Worm (Caenorhabditis elegans) whole organism, late embryonic: ENCODE results near the gene F58F9.9.
"Not testable (repeated sequence)": the region's sequence is repeated elsewhere in the genome, so short reads cannot be mapped to it uniquely, and the experiment has no call there.

Experiments
- C08G9.2 ChIP-seq: sonication (generic microtip); optimal IDR thresholded peaks from 2 replicates; lab custom pipeline; 2016; ENCODE audit warnings: mild to moderate bottlenecking, missing genetic modification characterization, moderate library complexity, missing compliant biosample characterization
- F13H6.1 ChIP-seq: sonication (generic microtip); optimal IDR thresholded peaks from 2 replicates; lab custom pipeline; 2016; ENCODE audit warnings: missing genetic modification characterization, missing compliant biosample characterization
- K02D7.2 ChIP-seq: sonication (generic microtip); optimal IDR thresholded peaks from 2 replicates; lab custom pipeline; 2017; ENCODE audit warnings: mild to moderate bottlenecking, missing genetic modification characterization, missing compliant biosample characterization
- Y22D7AL.16 ChIP-seq: sonication (generic microtip); optimal IDR thresholded peaks from 2 replicates; lab custom pipeline; 2016; ENCODE audit warnings: missing genetic modification characterization, missing compliant biosample characterization
- ahr-1 ChIP-seq: sonication (generic microtip); optimal IDR thresholded peaks from 2 replicates; lab custom pipeline; 2016; ENCODE audit warnings: missing genetic modification characterization, missing compliant biosample characterization
- ama-1 ChIP-seq: fragments of 150-350 bp; optimal IDR thresholded peaks from 2 replicates; lab custom pipeline; 2014
- ceh-2 ChIP-seq: sonication (generic microtip); optimal IDR thresholded peaks from 2 replicates; lab custom pipeline; 2016; ENCODE audit warnings: missing genotype, missing genetic modification characterization, missing compliant biosample characterization
- ceh-30 ChIP-seq: fragments of 150-350 bp; optimal IDR thresholded peaks from 2 replicates; lab custom pipeline; 2014; ENCODE audit warnings: missing biosample characterization, missing genetic modification characterization
- ceh-31 ChIP-seq: sonication (generic microtip); optimal IDR thresholded peaks from 2 replicates; lab custom pipeline; 2016; ENCODE audit warnings: missing genetic modification characterization, missing compliant biosample characterization
- ceh-34 ChIP-seq: sonication (generic microtip); optimal IDR thresholded peaks from 2 replicates; lab custom pipeline; 2016; ENCODE audit warnings: mild to moderate bottlenecking, missing genetic modification characterization, missing compliant biosample characterization
- ceh-48 ChIP-seq: sonication (generic microtip); optimal IDR thresholded peaks from 2 replicates; lab custom pipeline; 2016; ENCODE audit warnings: missing genetic modification characterization, inconsistent platforms, missing compliant biosample characterization
- ceh-6 ChIP-seq: fragments of 200-800 bp; sonication (Bioruptor generic); optimal IDR thresholded peaks from 2 replicates; lab custom pipeline; 2018; ENCODE audit warnings: mild to moderate bottlenecking, missing genetic modification characterization, missing compliant biosample characterization
- ceh-9 ChIP-seq: sonication (generic microtip); optimal IDR thresholded peaks from 2 replicates; lab custom pipeline; 2016; ENCODE audit warnings: mild to moderate bottlenecking, missing genetic modification characterization, inconsistent platforms, missing compliant biosample characterization
- che-1 ChIP-seq: sonication (generic microtip); optimal IDR thresholded peaks from 2 replicates; lab custom pipeline; 2016; ENCODE audit warnings: mild to moderate bottlenecking, missing genetic modification characterization, missing compliant biosample characterization
- dmd-4 ChIP-seq: sonication (generic microtip); optimal IDR thresholded peaks from 2 replicates; lab custom pipeline; 2016; ENCODE audit warnings: borderline replicate concordance, missing genetic modification characterization, missing compliant biosample characterization
- fax-1 ChIP-seq: sonication (generic microtip); optimal IDR thresholded peaks from 2 replicates; lab custom pipeline; 2016; ENCODE audit warnings: missing genotype, missing genetic modification characterization, missing compliant biosample characterization
- hlh-30 ChIP-seq: sonication (generic microtip); optimal IDR thresholded peaks from 2 replicates; lab custom pipeline; 2017; ENCODE audit warnings: antibody characterized with exemption, missing genetic modification characterization, missing compliant biosample characterization; ENCODE audit not compliant: insufficient read depth
- lim-6 ChIP-seq: sonication (generic microtip); optimal IDR thresholded peaks from 2 replicates; lab custom pipeline; 2016; ENCODE audit warnings: missing genetic modification characterization, missing compliant biosample characterization
- madf-2 ChIP-seq: sonication (generic microtip); optimal IDR thresholded peaks from 2 replicates; lab custom pipeline; 2017; ENCODE audit warnings: missing genetic modification characterization, missing compliant biosample characterization
- mec-3 ChIP-seq: sonication (generic microtip); optimal IDR thresholded peaks from 2 replicates; lab custom pipeline; 2016; ENCODE audit warnings: borderline replicate concordance, missing genetic modification characterization, missing compliant biosample characterization
- nfya-1 ChIP-seq: sonication (generic microtip); optimal IDR thresholded peaks from 2 replicates; lab custom pipeline; 2017; ENCODE audit warnings: missing genetic modification characterization, mild to moderate bottlenecking, missing compliant biosample characterization, antibody characterized with exemption, moderate library complexity
- nhr-11 ChIP-seq: fragments of 150-350 bp; optimal IDR thresholded peaks from 2 replicates; lab custom pipeline; 2014; ENCODE audit warnings: missing biosample characterization, missing genetic modification characterization
- nhr-232 ChIP-seq: sonication (generic microtip); optimal IDR thresholded peaks from 2 replicates; lab custom pipeline; 2016; ENCODE audit warnings: missing genetic modification characterization, missing compliant biosample characterization
- pat-9 ChIP-seq: fragments of 200-800 bp; sonication (Bioruptor generic); optimal IDR thresholded peaks from 2 replicates; lab custom pipeline; 2018; ENCODE audit warnings: mild to moderate bottlenecking, missing genetic modification characterization, moderate library complexity, missing compliant biosample characterization
- pha-4 ChIP-seq: fragments of 150-350 bp; optimal IDR thresholded peaks from 2 replicates; lab custom pipeline; 2018; ENCODE audit warnings: missing biosample characterization, missing genetic modification reagents, missing genetic modification characterization
- pros-1 ChIP-seq: fragments of 150-350 bp; optimal IDR thresholded peaks from 2 replicates; lab custom pipeline; 2014; ENCODE audit warnings: missing biosample characterization, missing genetic modification reagents, missing genetic modification characterization
- ref-2 ChIP-seq: sonication (generic microtip); optimal IDR thresholded peaks from 2 replicates; lab custom pipeline; 2016; ENCODE audit warnings: missing genetic modification characterization, missing compliant biosample characterization
- sdc-2 ChIP-seq: sonication (generic microtip); optimal IDR thresholded peaks from 2 replicates; lab custom pipeline; 2016; ENCODE audit warnings: missing genotype, missing genetic modification characterization, missing compliant biosample characterization
- sox-2 ChIP-seq: fragments of 200-800 bp; sonication (Bioruptor generic); IDR thresholded peaks from 2 replicates; pipeline ENCODE4 v1.3.6; 2022; ENCODE audit warnings: missing genetic modification reagents, missing genetic modification characterization, missing compliant biosample characterization
- syd-9 ChIP-seq: sonication (generic microtip); optimal IDR thresholded peaks from 2 replicates; lab custom pipeline; 2016; ENCODE audit warnings: mild to moderate bottlenecking, missing genetic modification characterization, moderate library complexity, missing compliant biosample characterization
- tbx-7 ChIP-seq: sonication (generic microtip); optimal IDR thresholded peaks from 2 replicates; lab custom pipeline; 2016; ENCODE audit warnings: missing genotype, missing genetic modification characterization, missing compliant biosample characterization
- ttx-3 ChIP-seq: sonication (generic microtip); optimal IDR thresholded peaks from 2 replicates; lab custom pipeline; 2016; ENCODE audit warnings: missing genetic modification reagents, missing genetic modification characterization, missing compliant biosample characterization
- unc-3 ChIP-seq, 2 experiments: fragments of 200-800 bp in 1 of 2; sonication (Bioruptor generic) in 1 of 2; sonication (generic microtip) in 1 of 2; conservative IDR thresholded peaks in 1 of 2; optimal IDR thresholded peaks in 1 of 2; 2 replicates each; pipeline versions ENCODE4 v1.3.6 to Lab custom; 2016 to 2022; ENCODE audit warnings: missing compliant biosample characterization in 2 of 2, missing genetic modification characterization in 2 of 2, missing genetic modification reagents in 1 of 2
- unc-42 ChIP-seq: sonication (generic microtip); optimal IDR thresholded peaks from 2 replicates; lab custom pipeline; 2016; ENCODE audit warnings: missing genotype, missing genetic modification characterization, missing compliant biosample characterization
- unc-55 ChIP-seq: sonication (generic microtip); optimal IDR thresholded peaks from 2 replicates; lab custom pipeline; 2017; ENCODE audit warnings: missing biosample characterization, missing genetic modification reagents, missing genetic modification characterization
- zip-5 ChIP-seq: sonication (generic microtip); optimal IDR thresholded peaks from 2 replicates; lab custom pipeline; 2016; ENCODE audit warnings: missing genetic modification characterization, missing compliant biosample characterization
- ztf-16 ChIP-seq: sonication (generic microtip); optimal IDR thresholded peaks from 2 replicates; lab custom pipeline; 2017; ENCODE audit warnings: missing genetic modification characterization, missing compliant biosample characterization

The F58F9.9 gene

DNA sequence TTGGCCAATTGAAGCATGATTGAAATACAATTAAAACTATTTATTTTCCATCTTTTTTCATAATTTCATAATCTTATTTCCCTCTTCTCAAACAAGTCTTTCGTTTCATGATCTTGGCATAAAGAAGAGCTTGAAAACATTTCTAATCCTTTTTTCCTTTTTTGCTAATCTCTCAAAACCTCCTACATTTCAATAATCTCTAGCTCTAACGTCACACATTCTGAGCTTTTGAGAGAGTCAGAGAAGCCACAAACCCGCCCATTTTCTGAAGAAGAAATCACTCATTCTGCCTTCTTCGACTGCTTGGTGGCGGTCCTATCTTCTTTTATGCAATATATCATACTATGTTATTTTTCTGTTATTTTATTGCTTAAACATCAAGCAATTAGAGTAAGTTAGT is 9.5 kb downstream of the F58F9.9 start, which contains the start of gene F58F9.1:
F58F9.1 (plus strand) TSS at position 251 of the 400 bp plus-strand sequence.
- TF ChIP-seq nfya-1 (tag; lab: Kevin White, UChicago), result no peak

ce11 chrIV:6253000-6253399 is 12.9 kb downstream of the F58F9.9 start, which contains the start of gene T13A10.2:
Gene T13A10.2 (plus strand): TSS chrIV:6253300.
- not testable (repeated sequence) for TF ChIP-seq madf-2 (tag; lab: Kevin White, UChicago); ztf-16; fax-1 (tag; lab: Kevin White, UChicago)

ce11 chrIV:6254635-6255034 is 14.5 kb downstream of the F58F9.9 start, which contains the start of gene T13A10.64:
Gene T13A10.64 (plus strand): TSS chrIV:6254935.
- TF ChIP-seq syd-9 (tag; lab: Kevin White, UChicago) (no peak), ref-2 (tag; lab: Kevin White, UChicago) (no peak), dmd-4 (tag; lab: Kevin White, UChicago) (no peak), pat-9 (tag; lab: Kevin White, UChicago) (no peak), C08G9.2 (no peak), tbx-7 (tag; lab: Kevin White, UChicago) (no peak), nfya-1 (tag; lab: Kevin White, UChicago) (no peak), unc-3 (GFP tag; conservative IDR thresholded peaks at IDR 0.05; lab: Robert Waterston, UW) (no peak), unc-3 (tag; optimal IDR thresholded peaks at IDR 0.05; lab: Kevin White, UChicago) (no peak), zip-5 (no peak), ceh-30 (tag; lab: Kevin White, UChicago) (no peak), che-1 (no peak), fax-1 (tag; lab: Kevin White, UChicago) (no peak), ceh-2 (tag; lab: Kevin White, UChicago) (no peak), mec-3 (no peak), sox-2 (GFP tag; lab: Robert Waterston, UW) (no peak)

- TF ChIP-seq ceh-6 (GFP tag; lab: Kevin White, UChicago) (no peak), ceh-48 (tag; lab: Kevin White, UChicago) (no peak), madf-2 (tag; lab: Kevin White, UChicago) (no peak), ahr-1 (tag; lab: Kevin White, UChicago) (no peak), ama-1 (lab: Kevin White, UChicago) (no peak), lim-6 (tag; lab: Kevin White, UChicago) (no peak), pha-4 (tag; lab: Kevin White, UChicago) (no peak), unc-55 (GFP tag; lab: Kevin White, UChicago) (no peak), ztf-16 (no peak)
- TF ChIP-seq, all 69 proteins: peak for 0
Observed at ce11 chrIV:6258967-6259366, 18.9 kb downstream of the F58F9.9 start.

- no peak for TF ChIP-seq ceh-48 (tag; lab: Kevin White, UChicago)
- TF ChIP-seq ceh-9 (tag; lab: Kevin White, UChicago), result no peak
- no peak for TF ChIP-seq ceh-31 (tag; lab: Kevin White, UChicago)
- no peak for TF ChIP-seq pros-1 (tag; lab: Kevin White, UChicago)
- TF ChIP-seq pat-9 (tag; lab: Kevin White, UChicago), result no peak
- no peak for TF ChIP-seq hlh-30 (tag; lab: Kevin White, UChicago)
- no peak for TF ChIP-seq ceh-34 (tag; lab: Kevin White, UChicago)
- no peak for TF ChIP-seq nhr-232 (tag; lab: Kevin White, UChicago)
- TF ChIP-seq nfya-1 (tag; lab: Kevin White, UChicago), result no peak
- TF ChIP-seq ttx-3, result no peak
- no peak for TF ChIP-seq Y22D7AL.16
- TF ChIP-seq syd-9 (tag; lab: Kevin White, UChicago), result no peak
- no peak for TF ChIP-seq fax-1 (tag; lab: Kevin White, UChicago)
- no peak for TF ChIP-seq K02D7.2 (tag; lab: Kevin White, UChicago)
- no peak for TF ChIP-seq unc-3 (GFP tag; conservative IDR thresholded peaks at IDR 0.05; lab: Robert Waterston, UW)
- TF ChIP-seq unc-3 (tag; optimal IDR thresholded peaks at IDR 0.05; lab: Kevin White, UChicago), result no peak
- TF ChIP-seq nhr-11, result no peak
- TF ChIP-seq F13H6.1 (tag; lab: Kevin White, UChicago), result no peak
- no peak for TF ChIP-seq dmd-4 (tag; lab: Kevin White, UChicago)
- TF ChIP-seq sdc-2 (tag; lab: Kevin White, UChicago), result no peak
- no peak for TF ChIP-seq unc-42
Observed at ce11 chrIV:6259732-6260131, 19.6 kb downstream of the F58F9.9 start, which contains the start of gene nlp-16. Gene nlp-16 (minus strand): TSS chrIV:6259832.
